Worm (Caenorhabditis elegans): ENCODE results near the gene Y37D8A.29.

Y37D8A.29 gene

DNA sequence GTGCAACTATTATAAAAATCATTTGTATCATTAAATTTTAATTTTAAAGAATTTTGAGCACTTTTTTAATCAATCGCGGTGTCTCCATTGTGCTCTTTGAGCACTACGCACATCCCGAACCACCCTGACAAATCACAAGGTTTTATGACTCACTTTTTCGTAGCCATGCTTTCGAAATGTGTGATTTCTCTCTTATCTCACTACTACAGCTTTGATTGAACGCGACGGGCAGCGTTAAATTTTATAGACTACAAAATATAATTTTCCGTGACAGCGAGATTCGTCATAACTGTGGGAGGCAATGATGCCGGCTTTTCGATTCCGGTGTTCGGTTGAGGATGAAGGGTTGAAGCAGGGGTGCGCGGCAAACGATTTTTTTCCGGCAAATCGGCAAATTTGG lies 41.8 kb downstream of the Y37D8A.29 start:
- TF ChIP-seq gmeb-1 (tag; optimal IDR thresholded peaks at IDR 0.05) (no peak), ztf-11 (tag; optimal IDR thresholded peaks at IDR 0.05) (no peak), sma-9 (GFP tag; optimal IDR thresholded peaks at IDR 0.05) (peak; percentile 43), sma-9 (tag; optimal IDR thresholded peaks at IDR 0.05) (no peak), dmd-4 (tag; optimal IDR thresholded peaks at IDR 0.05) (no peak), fos-1 (tag; optimal IDR thresholded peaks at IDR 0.05) (peak; percentile 68), nhr-10 (tag; optimal IDR thresholded peaks at IDR 0.05) (no peak), sem-4 (tag; optimal IDR thresholded peaks at IDR 0.05) (no peak)

DNA sequence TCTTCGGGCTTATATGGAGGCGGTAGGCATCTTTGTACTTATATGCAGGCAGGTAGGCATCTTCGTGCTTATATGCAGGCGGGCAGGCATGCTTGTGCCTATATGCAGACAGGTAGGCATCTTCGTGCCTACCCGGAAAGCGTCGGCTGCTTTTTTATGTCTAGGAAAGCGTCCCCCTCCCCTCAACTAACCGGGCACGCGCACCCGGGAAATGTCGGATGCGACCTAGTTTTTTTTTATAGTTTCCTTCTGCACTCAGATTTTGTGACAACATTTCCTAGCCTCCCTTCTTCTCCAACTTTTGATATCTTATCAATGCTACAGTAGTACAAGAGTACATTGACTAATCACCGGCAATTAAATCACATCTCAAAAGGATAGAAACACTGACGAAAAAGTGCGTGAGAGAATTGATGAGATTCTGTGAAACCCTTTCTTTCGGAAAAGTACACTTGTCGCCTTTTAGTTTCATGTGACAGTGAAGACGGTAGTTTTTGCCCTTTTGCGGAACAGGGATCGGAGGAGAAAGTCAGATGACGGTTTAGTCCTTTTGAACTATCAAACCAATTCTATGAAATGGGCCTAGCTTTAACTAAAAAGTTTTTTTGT lies 42.4 kb downstream of the Y37D8A.29 start:
- TF ChIP-seq nhr-6 (tag; optimal IDR thresholded peaks at IDR 0.05) (peak; percentile 17), blmp-1 (tag; optimal IDR thresholded peaks at IDR 0.05; ENCODE audit: insufficient read depth) (peak; percentile 93), gmeb-1 (tag; optimal IDR thresholded peaks at IDR 0.05) (peak; percentile 21), sma-3 (GFP tag; optimal IDR thresholded peaks at IDR 0.05) (peak; percentile 89), nhr-21 (tag; optimal IDR thresholded peaks at IDR 0.05) (peak; percentile 93), C34F6.9 (tag; optimal IDR thresholded peaks at IDR 0.05) (no peak), sem-4 (tag; optimal IDR thresholded peaks at IDR 0.05) (peak; percentile 84), nhr-77 (tag; optimal IDR thresholded peaks at IDR 0.05) (no peak), nhr-11 (tag; optimal IDR thresholded peaks at IDR 0.05) (no peak), F13H6.1 (tag; optimal IDR thresholded peaks at IDR 0.05) (peak; percentile 9), nhr-129 (tag; optimal IDR thresholded peaks at IDR 0.05) (peak; percentile 53), ztf-4 (tag; optimal IDR thresholded peaks at IDR 0.05) (no peak), mab-5 (tag; optimal IDR thresholded peaks at IDR 0.05) (peak; percentile 12), mdl-1 (tag; optimal IDR thresholded peaks at IDR 0.05) (peak in 1 of 2 experiments; percentile 31), crh-2 (tag; optimal IDR thresholded peaks at IDR 0.05) (peak; percentile 7), lsy-2 (tag; optimal IDR thresholded peaks at IDR 0.05) (peak in 1 of 2 experiments; percentile 71), sma-9 (GFP tag; optimal IDR thresholded peaks at IDR 0.05) (peak; percentile 96), sma-9 (tag; optimal IDR thresholded peaks at IDR 0.05) (peak; percentile 25), elt-3 (tag; optimal IDR thresholded peaks at IDR 0.05) (no peak), lin-11 (tag; optimal IDR thresholded peaks at IDR 0.05) (no peak), egl-27 (tag; optimal IDR thresholded peaks at IDR 0.05) (peak; percentile 93), fos-1 (tag; optimal IDR thresholded peaks at IDR 0.05) (peak; percentile 88), nhr-12 (tag; optimal IDR thresholded peaks at IDR 0.05) (no peak), ztf-1 (GFP tag; conservative IDR thresholded peaks at IDR 0.05) (0 out of 2 replicates have a peak, but pooled peaks have one; percentile 37), nhr-10 (tag; optimal IDR thresholded peaks at IDR 0.05) (no peak), nhr-25 (tag; optimal IDR thresholded peaks at IDR 0.05) (peak; percentile 68), unc-39 (tag; optimal IDR thresholded peaks at IDR 0.05) (no peak)

DNA sequence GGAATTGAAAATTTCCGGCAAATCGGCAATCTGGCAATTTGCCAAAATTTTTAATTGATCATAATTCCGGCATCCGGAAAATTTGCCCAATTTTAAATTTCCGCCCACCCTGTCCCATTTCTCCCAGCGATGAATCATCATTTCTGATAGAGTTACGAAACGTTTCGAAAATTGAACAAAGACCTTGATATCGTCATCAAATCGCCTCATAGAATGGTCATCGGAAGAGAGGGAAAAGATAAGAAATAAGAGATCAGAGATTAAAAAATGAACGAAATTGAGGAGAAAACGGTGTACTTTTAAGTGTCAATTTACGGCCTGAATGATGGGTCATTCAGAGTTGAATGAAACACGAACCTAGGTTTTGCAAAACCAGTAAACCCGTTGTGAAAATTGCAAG lies 43.9 kb downstream of the Y37D8A.29 start:
- TF ChIP-seq sem-4 (tag; optimal IDR thresholded peaks at IDR 0.05) (peak; percentile 66), ama-1 (optimal IDR thresholded peaks at IDR 0.05) (no peak), nhr-77 (tag; optimal IDR thresholded peaks at IDR 0.05) (no peak), gmeb-1 (tag; optimal IDR thresholded peaks at IDR 0.05) (no peak), sma-3 (GFP tag; optimal IDR thresholded peaks at IDR 0.05) (peak; percentile 2), crh-2 (tag; optimal IDR thresholded peaks at IDR 0.05) (no peak), sma-9 (GFP tag; optimal IDR thresholded peaks at IDR 0.05) (peak; percentile 80), sma-9 (tag; optimal IDR thresholded peaks at IDR 0.05) (no peak), elt-1 (tag; optimal IDR thresholded peaks at IDR 0.05) (no peak), blmp-1 (tag; optimal IDR thresholded peaks at IDR 0.05; ENCODE audit: insufficient read depth) (peak; percentile 37), fos-1 (tag; optimal IDR thresholded peaks at IDR 0.05) (peak; percentile 92), ztf-11 (tag; optimal IDR thresholded peaks at IDR 0.05) (no peak), unc-39 (tag; optimal IDR thresholded peaks at IDR 0.05) (no peak), nhr-25 (tag; optimal IDR thresholded peaks at IDR 0.05) (peak; percentile 19)

DNA sequence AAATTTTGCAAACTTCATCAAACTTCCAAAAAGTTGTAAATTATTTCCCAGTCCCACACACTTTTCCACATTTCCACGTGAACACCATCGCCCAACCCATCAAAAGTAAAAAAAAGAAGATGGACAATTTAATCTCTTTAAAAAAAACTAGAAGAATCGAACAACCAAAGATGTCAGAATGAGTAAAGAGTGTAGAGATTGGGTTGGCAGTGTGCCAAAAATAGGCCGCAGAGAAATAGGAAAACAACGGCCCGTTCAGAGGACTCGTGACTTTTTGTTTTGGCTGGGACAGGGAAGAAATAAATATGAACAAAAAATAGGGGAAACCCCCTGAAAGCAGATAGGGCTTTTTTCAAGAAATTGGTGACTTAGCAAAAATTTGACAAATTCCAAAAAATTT lies 48.6 kb downstream of the Y37D8A.29 start:
- TF ChIP-seq blmp-1 (tag; optimal IDR thresholded peaks at IDR 0.05; ENCODE audit: insufficient read depth) (peak; percentile 14), sem-4 (tag; optimal IDR thresholded peaks at IDR 0.05) (peak; percentile 85), ama-1 (optimal IDR thresholded peaks at IDR 0.05) (no peak), sma-3 (GFP tag; optimal IDR thresholded peaks at IDR 0.05) (peak; percentile 4), unc-62 (GFP tag; optimal IDR thresholded peaks at IDR 0.05) (no peak), egl-27 (tag; optimal IDR thresholded peaks at IDR 0.05) (no peak), nhr-25 (tag; optimal IDR thresholded peaks at IDR 0.05) (peak; percentile 49), sma-9 (GFP tag; optimal IDR thresholded peaks at IDR 0.05) (peak; percentile 83), sma-9 (tag; optimal IDR thresholded peaks at IDR 0.05) (no peak), ztf-4 (tag; optimal IDR thresholded peaks at IDR 0.05) (no peak), nhr-21 (tag; optimal IDR thresholded peaks at IDR 0.05) (no peak), crh-2 (tag; optimal IDR thresholded peaks at IDR 0.05) (no peak), nhr-237 (tag; optimal IDR thresholded peaks at IDR 0.05) (no peak), lsy-2 (tag; optimal IDR thresholded peaks at IDR 0.05) (peak in 1 of 2 experiments; percentile 19)
